Fruit fly (Drosophila melanogaster) whole organism, prepupa: ENCODE results near the gene eIF3e.

Source experiments
- Blimp-1 ChIP-seq: fragments of 200-800 bp; sonication (Bioruptor generic); optimal IDR thresholded peaks from 3 replicates; lab custom pipeline; 2017; ENCODE audit warnings: missing biosample characterization, missing genetic modification characterization, mild to moderate bottlenecking, moderate library complexity, missing genetic modification reagents
- CG10669 ChIP-seq: fragments of 200-800 bp; sonication (Bioruptor generic); optimal IDR thresholded peaks from 3 replicates; lab custom pipeline; 2018; ENCODE audit warnings: missing biosample characterization, mild to moderate bottlenecking, missing genetic modification characterization, moderate library complexity
- CG11294 ChIP-seq: fragments of 200-800 bp; sonication (Bioruptor generic); IDR thresholded peaks from 2 replicates; pipeline ENCODE4 v1.3.6; 2022; ENCODE audit warnings: missing biosample characterization, missing genetic modification characterization
- CG11762 ChIP-seq: fragments of 200-800 bp; sonication (Bioruptor generic); optimal IDR thresholded peaks from 3 replicates; lab custom pipeline; 2016; ENCODE audit warnings: missing biosample characterization, missing genetic modification characterization; ENCODE audit not compliant: insufficient read depth
- CG11902 ChIP-seq: fragments of 200-800 bp; sonication (Bioruptor generic); optimal IDR thresholded peaks from 3 replicates; lab custom pipeline; 2016; ENCODE audit warnings: missing biosample characterization, missing genetic modification characterization
- CG1621 ChIP-seq: fragments of 200-800 bp; sonication (Bioruptor generic); optimal IDR thresholded peaks from 3 replicates; lab custom pipeline; 2018; ENCODE audit warnings: missing biosample characterization, mild to moderate bottlenecking, missing genetic modification characterization
- CG16779 ChIP-seq: fragments of 200-800 bp; sonication (Bioruptor generic); optimal IDR thresholded peaks from 3 replicates; lab custom pipeline; 2017; ENCODE audit warnings: missing biosample characterization, mild to moderate bottlenecking, missing genetic modification characterization
- CG31627 ChIP-seq: fragments of 200-800 bp; sonication (Bioruptor generic); optimal IDR thresholded peaks from 3 replicates; lab custom pipeline; 2016; ENCODE audit warnings: missing biosample characterization, missing genetic modification characterization
- CG34406 ChIP-seq: fragments of 200-800 bp; sonication (Bioruptor generic); optimal IDR thresholded peaks from 3 replicates; lab custom pipeline; 2016; ENCODE audit warnings: missing biosample characterization, missing genetic modification characterization
- CG3919 ChIP-seq: fragments of 200-800 bp; sonication (Bioruptor generic); optimal IDR thresholded peaks from 3 replicates; lab custom pipeline; 2016; ENCODE audit warnings: missing biosample characterization, missing genetic modification characterization
- CG4318 ChIP-seq: fragments of 200-800 bp; sonication (Bioruptor generic); optimal IDR thresholded peaks from 3 replicates; lab custom pipeline; 2017; ENCODE audit warnings: missing biosample characterization, mild to moderate bottlenecking, missing genetic modification characterization
- CG6163 ChIP-seq: fragments of 200-800 bp; sonication (Bioruptor generic); IDR thresholded peaks from 3 replicates; pipeline ENCODE4 v1.3.6; 2022; ENCODE audit warnings: missing biosample characterization, missing genetic modification characterization
- CG6276 ChIP-seq: fragments of 200-800 bp; sonication (Bioruptor generic); optimal IDR thresholded peaks from 2 replicates; lab custom pipeline; 2017; ENCODE audit warnings: missing biosample characterization, mild to moderate bottlenecking, missing genetic modification characterization
- CG6808 ChIP-seq: fragments of 200-800 bp; sonication (Bioruptor generic); optimal IDR thresholded peaks from 3 replicates; lab custom pipeline; 2017; ENCODE audit warnings: missing biosample characterization, missing genetic modification characterization, mild to moderate bottlenecking, moderate library complexity, missing genetic modification reagents
- CG6854 ChIP-seq: fragments of 200-800 bp; sonication (Bioruptor generic); optimal IDR thresholded peaks from 2 replicates; lab custom pipeline; 2017; ENCODE audit warnings: missing biosample characterization, mild to moderate bottlenecking, missing genetic modification characterization
- CG7368 ChIP-seq: fragments of 200-800 bp; sonication (Bioruptor generic); optimal IDR thresholded peaks from 3 replicates; lab custom pipeline; 2016; ENCODE audit warnings: missing biosample characterization, missing genetic modification characterization
- CG8119 ChIP-seq: fragments of 200-800 bp; sonication (Bioruptor generic); IDR thresholded peaks from 3 replicates; pipeline ENCODE4 v1.3.6; 2022; ENCODE audit warnings: missing biosample characterization, missing genetic modification characterization
- CG8319 ChIP-seq: fragments of 200-800 bp; sonication (Bioruptor generic); optimal IDR thresholded peaks from 3 replicates; lab custom pipeline; 2016; ENCODE audit warnings: missing biosample characterization, missing genetic modification characterization
- CG8632 ChIP-seq: fragments of 200-800 bp; sonication (Bioruptor generic); optimal IDR thresholded peaks from 3 replicates; lab custom pipeline; 2016; ENCODE audit warnings: missing biosample characterization, missing genetic modification characterization
- CG9139 ChIP-seq: fragments of 200-800 bp; sonication (Bioruptor generic); optimal IDR thresholded peaks from 3 replicates; lab custom pipeline; 2017; ENCODE audit warnings: missing biosample characterization, mild to moderate bottlenecking, missing genetic modification characterization
- Eip75B ChIP-seq: fragments of 200-800 bp; sonication (Bioruptor generic); optimal IDR thresholded peaks from 3 replicates; lab custom pipeline; 2016; ENCODE audit warnings: missing biosample characterization, missing genetic modification characterization
- Eip78C ChIP-seq: fragments of 200-800 bp; sonication (Bioruptor generic); peaks from one replicate; lab custom pipeline; 2016; ENCODE audit warnings: missing biosample characterization, missing genetic modification characterization
- Eip93F ChIP-seq: fragments of 200-800 bp; sonication (Bioruptor generic); optimal IDR thresholded peaks from 2 replicates; lab custom pipeline; 2016; ENCODE audit warnings: missing biosample characterization, mild to moderate bottlenecking, missing genetic modification characterization
- Gug ChIP-seq: fragments of 200-800 bp; sonication (Bioruptor generic); IDR thresholded peaks from 2 replicates; pipeline ENCODE4 v1.3.6; 2022; ENCODE audit warnings: missing biosample characterization, missing genetic modification characterization
- Hr38 ChIP-seq: sonication (Bioruptor generic); optimal IDR thresholded peaks from 2 replicates; lab custom pipeline; 2016; ENCODE audit warnings: missing biosample characterization, missing genetic modification characterization
- Hr39 ChIP-seq: fragments of 200-800 bp; sonication (Bioruptor generic); optimal IDR thresholded peaks from 2 replicates; lab custom pipeline; 2016; ENCODE audit warnings: missing biosample characterization, missing genetic modification characterization
- Hr4 ChIP-seq: fragments of 200-800 bp; sonication (Bioruptor generic); optimal IDR thresholded peaks from 3 replicates; lab custom pipeline; 2016; ENCODE audit warnings: missing biosample characterization, missing genetic modification characterization
- Lpt ChIP-seq: fragments of 200-800 bp; sonication (Bioruptor generic); optimal IDR thresholded peaks from 3 replicates; lab custom pipeline; 2016; ENCODE audit warnings: missing biosample characterization, missing genetic modification characterization
- Met ChIP-seq: fragments of 200-800 bp; sonication (Bioruptor generic); optimal IDR thresholded peaks from 3 replicates; lab custom pipeline; 2016; ENCODE audit warnings: missing biosample characterization, missing genetic modification characterization
- OdsH ChIP-seq: fragments of 200-800 bp; sonication (Bioruptor generic); optimal IDR thresholded peaks from 3 replicates; lab custom pipeline; 2016; ENCODE audit warnings: missing biosample characterization, missing genetic modification characterization
- Smox ChIP-seq: fragments of 200-800 bp; sonication (Bioruptor generic); optimal IDR thresholded peaks from 3 replicates; lab custom pipeline; 2016; ENCODE audit warnings: missing biosample characterization, missing genetic modification characterization
- Sox14 ChIP-seq: fragments of 200-800 bp; sonication (Bioruptor generic); optimal IDR thresholded peaks from 3 replicates; lab custom pipeline; 2016; ENCODE audit warnings: missing biosample characterization, missing genetic modification characterization
- Sox15 ChIP-seq: fragments of 200-800 bp; sonication (Bioruptor generic); optimal IDR thresholded peaks from 3 replicates; lab custom pipeline; 2016; ENCODE audit warnings: missing biosample characterization, missing genetic modification characterization
- achi ChIP-seq: fragments of 200-800 bp; sonication (Bioruptor generic); optimal IDR thresholded peaks from 3 replicates; lab custom pipeline; 2016; ENCODE audit warnings: missing biosample characterization, missing genetic modification characterization
- acj6 ChIP-seq: fragments of 200-800 bp; sonication (Bioruptor generic); optimal IDR thresholded peaks from 3 replicates; lab custom pipeline; 2016; ENCODE audit warnings: missing biosample characterization, missing genetic modification characterization
- cyc ChIP-seq: fragments of 200-800 bp; sonication (Bioruptor generic); optimal IDR thresholded peaks from 3 replicates; lab custom pipeline; 2016; ENCODE audit warnings: missing biosample characterization, missing genetic modification characterization
- dac ChIP-seq: fragments of 200-800 bp; sonication (Bioruptor generic); optimal IDR thresholded peaks from 2 replicates; lab custom pipeline; 2017; ENCODE audit warnings: missing biosample characterization, mild to moderate bottlenecking, missing genetic modification characterization
- dsx ChIP-seq: fragments of 200-800 bp; optimal IDR thresholded peaks from 3 replicates; lab custom pipeline; 2019; ENCODE audit warnings: missing biosample characterization, mild to moderate bottlenecking, missing genetic modification characterization, moderate library complexity; ENCODE audit not compliant: poor library complexity, severe bottlenecking
- eg ChIP-seq: fragments of 200-800 bp; sonication (Bioruptor generic); IDR thresholded peaks from 3 replicates; pipeline ENCODE4 v1.3.6; 2022; ENCODE audit warnings: missing biosample characterization, missing genetic modification characterization
- fd85E ChIP-seq: fragments of 200-800 bp; sonication (Bioruptor generic); optimal IDR thresholded peaks from 3 replicates; lab custom pipeline; 2016; ENCODE audit warnings: missing biosample characterization, missing genetic modification characterization
- fkh ChIP-seq: fragments of 200-800 bp; sonication (Bioruptor generic); optimal IDR thresholded peaks from 3 replicates; lab custom pipeline; 2017; ENCODE audit warnings: missing biosample characterization, mild to moderate bottlenecking, missing genetic modification characterization, moderate library complexity
- lz ChIP-seq: fragments of 200-800 bp; sonication (Bioruptor generic); optimal IDR thresholded peaks from 3 replicates; lab custom pipeline; 2016; ENCODE audit warnings: missing biosample characterization, missing genetic modification characterization
- net ChIP-seq: fragments of 200-800 bp; sonication (Bioruptor generic); optimal IDR thresholded peaks from 3 replicates; lab custom pipeline; 2016; ENCODE audit warnings: missing biosample characterization, missing genetic modification characterization
- salr ChIP-seq, 2 experiments: fragments of 200-800 bp; sonication (Bioruptor generic); optimal IDR thresholded peaks; 3 replicates each; lab custom pipeline; 2016 to 2018; ENCODE audit warnings: missing biosample characterization in 2 of 2, missing genetic modification characterization in 2 of 2, mild to moderate bottlenecking in 1 of 2
- ss ChIP-seq, 2 experiments: fragments of 200-800 bp; sonication (Bioruptor generic); optimal IDR thresholded peaks; 2 replicates in 1 of 2; 3 replicates in 1 of 2; lab custom pipeline; 2017 to 2018; ENCODE audit warnings: mild to moderate bottlenecking in 2 of 2, missing biosample characterization in 2 of 2, missing genetic modification characterization in 2 of 2, moderate library complexity in 1 of 2
- svp ChIP-seq: fragments of 200-800 bp; sonication (Bioruptor generic); peaks from one replicate; lab custom pipeline; 2016; ENCODE audit warnings: missing biosample characterization, missing genetic modification characterization
- vri ChIP-seq: fragments of 200-800 bp; sonication (Bioruptor generic); optimal IDR thresholded peaks from 3 replicates; lab custom pipeline; 2016; ENCODE audit warnings: missing biosample characterization, mild to moderate bottlenecking, missing genetic modification characterization

eIF3e gene

DNA sequence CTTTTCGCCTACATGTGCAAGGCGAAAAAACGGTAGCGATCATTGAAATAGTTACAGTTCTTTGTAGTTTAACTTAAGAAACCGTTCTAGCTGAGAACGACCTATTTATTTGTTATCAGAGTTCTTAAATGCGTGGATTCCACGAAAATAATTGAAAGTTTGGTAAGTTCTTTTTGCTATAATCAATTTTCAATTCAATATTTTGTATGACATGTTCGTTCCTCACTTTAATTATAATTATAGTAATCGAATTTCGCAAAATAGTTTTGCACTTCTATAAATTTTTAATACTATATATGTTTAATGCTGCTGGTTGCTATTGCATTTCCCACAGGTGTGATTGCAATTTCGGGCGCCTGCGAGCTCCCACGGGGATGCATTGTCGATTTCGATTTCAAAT, 38.4 kb downstream of the eIF3e start (continued):
- TF ChIP-seq Hr38 (GFP tag; lab: Kevin White, UChicago): no peak
- TF ChIP-seq Eip93F (GFP tag; lab: Kevin White, UChicago): no peak
- peak; percentile 73; the same call in 2 of the 3 replicates for TF ChIP-seq CG8119
- TF ChIP-seq CG9139 (GFP tag; lab: Kevin White, UChicago): no peak
- TF ChIP-seq dsx (GFP tag; lab: Kevin White, UChicago): peak; percentile 55
- no peak for TF ChIP-seq Gug
- TF ChIP-seq achi (GFP tag; lab: Kevin White, UChicago): peak; percentile 35
- no peak for TF ChIP-seq CG6854 (GFP tag; lab: Kevin White, UChicago)
- no peak for TF ChIP-seq CG11902 (GFP tag; lab: Kevin White, UChicago)
- no peak for TF ChIP-seq fd85E (GFP tag; lab: Kevin White, UChicago)
- peak; percentile 53 for TF ChIP-seq Sox14
- no peak for TF ChIP-seq Sox15
- TF ChIP-seq acj6 (GFP tag; lab: Kevin White, UChicago): peak; percentile 44
- no peak for TF ChIP-seq CG1621 (tag; lab: Kevin White, UChicago)
- peak; percentile 40 for TF ChIP-seq lz (GFP tag; lab: Kevin White, UChicago)
- TF ChIP-seq Eip78C: peak; percentile 81
- peak in 1 of 2 experiments; percentile 70 for TF ChIP-seq salr (GFP tag; optimal IDR thresholded peaks at IDR 0.05; lab: Kevin White, UChicago)
- TF ChIP-seq vri (GFP tag; lab: Kevin White, UChicago): no peak

DNA sequence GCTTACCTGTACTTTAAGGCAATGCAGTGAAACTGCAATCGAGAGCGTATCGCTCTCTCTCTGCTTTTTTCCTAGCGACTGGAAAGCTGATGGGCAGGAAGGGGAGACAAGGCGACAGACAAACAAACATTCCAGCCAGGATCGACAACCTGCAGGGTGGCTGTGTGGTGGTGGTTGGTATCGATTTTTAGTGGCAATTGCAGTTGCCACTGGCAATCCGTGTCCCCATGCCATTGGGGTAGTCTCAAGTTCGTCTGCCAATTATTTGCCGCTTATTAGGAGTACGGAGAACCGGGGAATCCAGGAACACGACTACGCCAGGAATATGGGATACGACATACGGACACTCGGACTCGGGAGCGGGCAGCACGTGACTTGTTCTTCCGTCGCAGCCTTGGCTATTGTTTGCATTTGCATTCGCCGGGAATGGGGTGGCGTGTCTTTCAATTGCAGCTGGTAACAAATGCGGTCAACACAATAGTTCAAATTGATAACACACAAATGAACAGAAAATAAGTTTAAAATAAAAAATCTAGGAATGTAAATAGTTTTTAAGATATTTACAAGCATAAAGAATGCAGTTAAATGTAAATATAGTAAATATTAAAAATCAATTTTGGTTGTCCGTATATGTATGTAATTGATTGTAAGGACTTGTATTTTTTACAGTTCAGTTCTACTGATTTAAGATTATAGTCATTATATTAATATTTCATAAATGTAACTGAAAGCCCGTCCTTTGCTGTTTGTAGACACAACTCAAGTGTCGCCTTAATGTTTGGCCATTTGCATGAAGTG, 40.0 kb downstream of the eIF3e start:
- TF ChIP-seq Smox (GFP tag; lab: Kevin White, UChicago): no peak
- TF ChIP-seq CG31627: no peak
- no peak for TF ChIP-seq Hr4 (GFP tag; lab: Kevin White, UChicago)
- no peak for TF ChIP-seq dsx (GFP tag; lab: Kevin White, UChicago)
- TF ChIP-seq CG4318: no peak
- no peak for TF ChIP-seq CG8319 (GFP tag; lab: Kevin White, UChicago)
- no peak for TF ChIP-seq fd85E (GFP tag; lab: Kevin White, UChicago)
- TF ChIP-seq CG11294: no peak
- TF ChIP-seq cyc: no peak
- no peak for TF ChIP-seq CG1621 (tag; lab: Kevin White, UChicago)
- no peak for TF ChIP-seq CG8632 (GFP tag; lab: Kevin White, UChicago)
- peak; percentile 16 for TF ChIP-seq Lpt (GFP tag; lab: Kevin White, UChicago)
- no peak for TF ChIP-seq OdsH (GFP tag; lab: Kevin White, UChicago)
- peak; percentile 41 for TF ChIP-seq CG6808 (GFP tag; lab: Kevin White, UChicago)
- TF ChIP-seq ss (GFP tag; optimal IDR thresholded peaks at IDR 0.05; lab: Kevin White, UChicago): peak; percentile 17 to 31
- no peak for TF ChIP-seq lz (GFP tag; lab: Kevin White, UChicago)
- TF ChIP-seq svp (GFP tag; lab: Kevin White, UChicago): peak; percentile 37
- no peak for TF ChIP-seq Hr39
- no peak for TF ChIP-seq CG8119
- TF ChIP-seq Eip93F (GFP tag; lab: Kevin White, UChicago): no peak
- TF ChIP-seq CG11762 (GFP tag; lab: Kevin White, UChicago): no peak
- no peak for TF ChIP-seq dac (GFP tag; lab: Kevin White, UChicago)
- TF ChIP-seq Gug: no peak
- no peak for TF ChIP-seq CG6854 (GFP tag; lab: Kevin White, UChicago)
- no peak for TF ChIP-seq CG16779 (tag; lab: Kevin White, UChicago)
- no peak for TF ChIP-seq fkh
- TF ChIP-seq CG3919 (GFP tag; lab: Kevin White, UChicago): no peak
- no peak for TF ChIP-seq CG10669 (GFP tag; lab: Kevin White, UChicago)
- TF ChIP-seq Eip75B (GFP tag; lab: Kevin White, UChicago): no peak
- TF ChIP-seq Eip78C: peak; percentile 68
- TF ChIP-seq CG6163 (GFP tag; lab: Robert Waterston, UW): no peak
- TF ChIP-seq Sox15: no peak
- TF ChIP-seq net (GFP tag; lab: Kevin White, UChicago): no peak
- no peak for TF ChIP-seq CG34406 (GFP tag; lab: Kevin White, UChicago)
- no peak for TF ChIP-seq CG7368
- no peak for TF ChIP-seq Blimp-1 (GFP tag; lab: Kevin White, UChicago)
- peak; percentile 13 for TF ChIP-seq CG6276 (GFP tag; lab: Kevin White, UChicago)
- TF ChIP-seq eg (GFP tag; lab: Robert Waterston, UW): no peak
- TF ChIP-seq salr (GFP tag; optimal IDR thresholded peaks at IDR 0.05; lab: Kevin White, UChicago): no peak
- no peak for TF ChIP-seq Met (GFP tag; lab: Kevin White, UChicago)
